Fruit fly (Drosophila melanogaster): Measurements from ENCODE around the gene Snap24.

Gene Snap24

dm6 chr3R:9743995-9744394 lies 19.0 kb downstream of the Snap24 start:
- TF ChIP-seq HLH4C (GFP tag; IDR thresholded peaks at IDR 0.05; ENCODE audit: partially characterized antibody) (no peak), Ets65A (GFP tag) (peak; percentile 55), CG33557 (GFP tag; optimal IDR thresholded peaks at IDR 0.05) (no peak), CG11695 (GFP tag; IDR thresholded peaks at IDR 0.05) (no peak), CG34422 (GFP tag; IDR thresholded peaks at IDR 0.05) (0 out of 3 replicates have a peak, but pooled peaks have one; percentile 33)

dm6 chr3R:9743217-9743616 lies 19.7 kb downstream of the Snap24 start, which contains the start of gene CG31415:
CG31415 (plus strand) TSS chr3R:9743517.
- TF ChIP-seq Med (GFP tag) (peak; percentile 22), sens (GFP tag) (peak; percentile 62), dati (GFP tag; IDR thresholded peaks at IDR 0.05) (no peak)

DNA sequence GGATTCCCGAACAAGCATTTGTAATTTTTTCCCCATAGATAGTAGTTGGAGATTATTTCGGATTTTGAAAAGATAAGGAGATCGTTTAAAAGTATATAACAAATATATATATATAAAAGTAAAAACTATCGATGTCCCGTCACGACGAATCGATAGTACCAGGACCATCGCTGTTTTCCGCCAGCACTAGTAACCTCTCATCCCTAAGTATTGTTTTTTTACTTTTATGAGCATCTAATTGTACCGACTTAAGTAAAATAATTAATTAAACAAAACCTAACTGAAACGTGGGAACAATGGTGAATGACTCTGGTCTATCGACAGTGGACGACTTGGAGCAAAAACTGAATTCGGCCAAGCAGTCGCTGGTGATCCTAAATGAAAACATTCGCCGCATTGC lies 22.2 kb downstream of the Snap24 start, which contains the start of gene Pnn:
TSS of gene Pnn (plus strand) at position 187 of the 400 bp plus-strand sequence.
- TF ChIP-seq ab (GFP tag; optimal IDR thresholded peaks at IDR 0.05) (no peak), GATAe (GFP tag; conservative IDR thresholded peaks at IDR 0.05) (no peak), Sox102F (GFP tag; optimal IDR thresholded peaks at IDR 0.05) (no peak), usp (GFP tag; optimal IDR thresholded peaks at IDR 0.05) (no peak), unpg (GFP tag; optimal IDR thresholded peaks at IDR 0.05) (no peak), sens-2 (GFP tag; IDR thresholded peaks at IDR 0.05) (no peak), CG18011 (GFP tag; optimal IDR thresholded peaks at IDR 0.05) (no peak), CG12104 (GFP tag; optimal IDR thresholded peaks at IDR 0.05) (no peak), lmd (GFP tag; IDR thresholded peaks at IDR 0.05) (no peak), CG8924 (tag; optimal IDR thresholded peaks at IDR 0.05) (peak; percentile 52), CG16815 (GFP tag; optimal IDR thresholded peaks at IDR 0.05) (no peak), CG9437 (GFP tag; optimal IDR thresholded peaks at IDR 0.05) (peak; percentile 22), CG8281 (tag; optimal IDR thresholded peaks at IDR 0.05) (no peak), CG8359 (GFP tag; optimal IDR thresholded peaks at IDR 0.05; ENCODE audit: borderline replicate concordance) (no peak), CG16813 (GFP tag; IDR thresholded peaks at IDR 0.05; ENCODE audit: partially characterized antibody) (peak; percentile 92), CG1233 (GFP tag; optimal IDR thresholded peaks at IDR 0.05) (no peak), Rx (GFP tag; IDR thresholded peaks at IDR 0.05) (no peak), ttk (GFP tag; IDR thresholded peaks at IDR 0.05) (no peak), Scr (GFP tag; IDR thresholded peaks at IDR 0.05; ENCODE audit: partially characterized antibody) (peak; percentile 93), Hand (GFP tag; optimal IDR thresholded peaks at IDR 0.05) (no peak), en (GFP tag; optimal IDR thresholded peaks at IDR 0.05) (no peak), Dp (GFP tag; optimal IDR thresholded peaks at IDR 0.05) (peak; percentile 27), CG3407 (GFP tag; optimal IDR thresholded peaks at IDR 0.05) (no peak), maf-S (GFP tag; optimal IDR thresholded peaks at IDR 0.05) (no peak), knrl (GFP tag; IDR thresholded peaks at IDR 0.05; ENCODE audit: partially characterized antibody) (peak; percentile 92), fd96Cb (tag; optimal IDR thresholded peaks at IDR 0.05) (no peak), pan (optimal IDR thresholded peaks at IDR 0.05) (no peak), pan (GFP tag; optimal IDR thresholded peaks at IDR 0.05 in 1 of 2, IDR thresholded peaks at IDR 0.05 in 1 of 2) (no peak), CG13287 (GFP tag; IDR thresholded peaks at IDR 0.05; ENCODE audit: partially characterized antibody) (peak; percentile 95), CG6272 (GFP tag; IDR thresholded peaks at IDR 0.05) (no peak), CG12744 (GFP tag; optimal IDR thresholded peaks at IDR 0.05) (no peak), phol (tag; optimal IDR thresholded peaks at IDR 0.05) (peak; percentile 21), Hey (tag; optimal IDR thresholded peaks at IDR 0.05) (no peak), CG42726 (GFP tag; IDR thresholded peaks at IDR 0.05; ENCODE audit: partially characterized antibody) (peak; percentile 87; the same call in 1 of the 2 replicates), dmrt99B (tag; optimal IDR thresholded peaks at IDR 0.05) (no peak), CG17328 (GFP tag; IDR thresholded peaks at IDR 0.05) (no peak), otp (GFP tag; IDR thresholded peaks at IDR 0.05) (no peak), br (optimal IDR thresholded peaks at IDR 0.05) (no peak), CG13894 (tag; optimal IDR thresholded peaks at IDR 0.05) (peak; percentile 77), CG34376 (GFP tag; optimal IDR thresholded peaks at IDR 0.05) (no peak)

Data from whole organism, embryonic.